Fruit fly (Drosophila melanogaster) whole organism, prepupa: ENCODE results near the gene cana.

Source experiments
- Blimp-1 ChIP-seq: fragments of 200-800 bp; sonication (Bioruptor generic); optimal IDR thresholded peaks from 3 replicates; lab custom pipeline; 2017; ENCODE audit warnings: missing biosample characterization, missing genetic modification characterization, mild to moderate bottlenecking, moderate library complexity, missing genetic modification reagents
- CG10631 ChIP-seq: fragments of 200-800 bp; sonication (Bioruptor generic); optimal IDR thresholded peaks from 2 replicates; lab custom pipeline; 2016; ENCODE audit warnings: missing biosample characterization, missing genetic modification characterization
- CG11294 ChIP-seq: fragments of 200-800 bp; sonication (Bioruptor generic); IDR thresholded peaks from 2 replicates; pipeline ENCODE4 v1.3.6; 2022; ENCODE audit warnings: missing biosample characterization, missing genetic modification characterization
- CG11902 ChIP-seq: fragments of 200-800 bp; sonication (Bioruptor generic); optimal IDR thresholded peaks from 3 replicates; lab custom pipeline; 2016; ENCODE audit warnings: missing biosample characterization, missing genetic modification characterization
- CG15336 ChIP-seq: fragments of 200-800 bp; sonication (Bioruptor generic); IDR thresholded peaks from 2 replicates; pipeline ENCODE4 v1.3.6; 2022; ENCODE audit warnings: missing biosample characterization, missing genetic modification characterization
- CG1621 ChIP-seq: fragments of 200-800 bp; sonication (Bioruptor generic); optimal IDR thresholded peaks from 3 replicates; lab custom pipeline; 2018; ENCODE audit warnings: missing biosample characterization, mild to moderate bottlenecking, missing genetic modification characterization
- CG3032 ChIP-seq: fragments of 200-800 bp; optimal IDR thresholded peaks from 2 replicates; lab custom pipeline; 2019; ENCODE audit warnings: missing biosample characterization, mild to moderate bottlenecking, missing genetic modification characterization, moderate library complexity
- CG31627 ChIP-seq: fragments of 200-800 bp; sonication (Bioruptor generic); optimal IDR thresholded peaks from 3 replicates; lab custom pipeline; 2016; ENCODE audit warnings: missing biosample characterization, missing genetic modification characterization
- CG34406 ChIP-seq: fragments of 200-800 bp; sonication (Bioruptor generic); optimal IDR thresholded peaks from 3 replicates; lab custom pipeline; 2016; ENCODE audit warnings: missing biosample characterization, missing genetic modification characterization
- CG3919 ChIP-seq: fragments of 200-800 bp; sonication (Bioruptor generic); optimal IDR thresholded peaks from 3 replicates; lab custom pipeline; 2016; ENCODE audit warnings: missing biosample characterization, missing genetic modification characterization
- CG4318 ChIP-seq: fragments of 200-800 bp; sonication (Bioruptor generic); optimal IDR thresholded peaks from 3 replicates; lab custom pipeline; 2017; ENCODE audit warnings: missing biosample characterization, mild to moderate bottlenecking, missing genetic modification characterization
- CG6163 ChIP-seq: fragments of 200-800 bp; sonication (Bioruptor generic); IDR thresholded peaks from 3 replicates; pipeline ENCODE4 v1.3.6; 2022; ENCODE audit warnings: missing biosample characterization, missing genetic modification characterization
- CG6276 ChIP-seq: fragments of 200-800 bp; sonication (Bioruptor generic); optimal IDR thresholded peaks from 2 replicates; lab custom pipeline; 2017; ENCODE audit warnings: missing biosample characterization, mild to moderate bottlenecking, missing genetic modification characterization
- CG6792 ChIP-seq: fragments of 200-800 bp; sonication (Bioruptor generic); optimal IDR thresholded peaks from 3 replicates; lab custom pipeline; 2016; ENCODE audit warnings: missing biosample characterization, missing genetic modification characterization
- CG6808 ChIP-seq: fragments of 200-800 bp; sonication (Bioruptor generic); optimal IDR thresholded peaks from 3 replicates; lab custom pipeline; 2017; ENCODE audit warnings: missing biosample characterization, missing genetic modification characterization, mild to moderate bottlenecking, moderate library complexity, missing genetic modification reagents
- CG7368 ChIP-seq: fragments of 200-800 bp; sonication (Bioruptor generic); optimal IDR thresholded peaks from 3 replicates; lab custom pipeline; 2016; ENCODE audit warnings: missing biosample characterization, missing genetic modification characterization
- CG8119 ChIP-seq: fragments of 200-800 bp; sonication (Bioruptor generic); IDR thresholded peaks from 3 replicates; pipeline ENCODE4 v1.3.6; 2022; ENCODE audit warnings: missing biosample characterization, missing genetic modification characterization
- CG8632 ChIP-seq: fragments of 200-800 bp; sonication (Bioruptor generic); optimal IDR thresholded peaks from 3 replicates; lab custom pipeline; 2016; ENCODE audit warnings: missing biosample characterization, missing genetic modification characterization
- Eip75B ChIP-seq: fragments of 200-800 bp; sonication (Bioruptor generic); optimal IDR thresholded peaks from 3 replicates; lab custom pipeline; 2016; ENCODE audit warnings: missing biosample characterization, missing genetic modification characterization
- Eip78C ChIP-seq: fragments of 200-800 bp; sonication (Bioruptor generic); peaks from one replicate; lab custom pipeline; 2016; ENCODE audit warnings: missing biosample characterization, missing genetic modification characterization
- Gug ChIP-seq: fragments of 200-800 bp; sonication (Bioruptor generic); IDR thresholded peaks from 2 replicates; pipeline ENCODE4 v1.3.6; 2022; ENCODE audit warnings: missing biosample characterization, missing genetic modification characterization
- Hr39 ChIP-seq: fragments of 200-800 bp; sonication (Bioruptor generic); optimal IDR thresholded peaks from 2 replicates; lab custom pipeline; 2016; ENCODE audit warnings: missing biosample characterization, missing genetic modification characterization
- Hr4 ChIP-seq: fragments of 200-800 bp; sonication (Bioruptor generic); optimal IDR thresholded peaks from 3 replicates; lab custom pipeline; 2016; ENCODE audit warnings: missing biosample characterization, missing genetic modification characterization
- Lpt ChIP-seq: fragments of 200-800 bp; sonication (Bioruptor generic); optimal IDR thresholded peaks from 3 replicates; lab custom pipeline; 2016; ENCODE audit warnings: missing biosample characterization, missing genetic modification characterization
- Met ChIP-seq: fragments of 200-800 bp; sonication (Bioruptor generic); optimal IDR thresholded peaks from 3 replicates; lab custom pipeline; 2016; ENCODE audit warnings: missing biosample characterization, missing genetic modification characterization
- OdsH ChIP-seq: fragments of 200-800 bp; sonication (Bioruptor generic); optimal IDR thresholded peaks from 3 replicates; lab custom pipeline; 2016; ENCODE audit warnings: missing biosample characterization, missing genetic modification characterization
- Smox ChIP-seq: fragments of 200-800 bp; sonication (Bioruptor generic); optimal IDR thresholded peaks from 3 replicates; lab custom pipeline; 2016; ENCODE audit warnings: missing biosample characterization, missing genetic modification characterization
- Sox14 ChIP-seq: fragments of 200-800 bp; sonication (Bioruptor generic); optimal IDR thresholded peaks from 3 replicates; lab custom pipeline; 2016; ENCODE audit warnings: missing biosample characterization, missing genetic modification characterization
- Sox15 ChIP-seq: fragments of 200-800 bp; sonication (Bioruptor generic); optimal IDR thresholded peaks from 3 replicates; lab custom pipeline; 2016; ENCODE audit warnings: missing biosample characterization, missing genetic modification characterization
- achi ChIP-seq: fragments of 200-800 bp; sonication (Bioruptor generic); optimal IDR thresholded peaks from 3 replicates; lab custom pipeline; 2016; ENCODE audit warnings: missing biosample characterization, missing genetic modification characterization
- dac ChIP-seq: fragments of 200-800 bp; sonication (Bioruptor generic); optimal IDR thresholded peaks from 2 replicates; lab custom pipeline; 2017; ENCODE audit warnings: missing biosample characterization, mild to moderate bottlenecking, missing genetic modification characterization
- dsx ChIP-seq: fragments of 200-800 bp; optimal IDR thresholded peaks from 3 replicates; lab custom pipeline; 2019; ENCODE audit warnings: missing biosample characterization, mild to moderate bottlenecking, missing genetic modification characterization, moderate library complexity; ENCODE audit not compliant: poor library complexity, severe bottlenecking
- esn ChIP-seq: fragments of 200-800 bp; sonication (Bioruptor generic); optimal IDR thresholded peaks from 2 replicates; lab custom pipeline; 2016; ENCODE audit warnings: missing biosample characterization, mild to moderate bottlenecking, missing genetic modification characterization, moderate library complexity
- fd59A ChIP-seq: fragments of 200-800 bp; sonication (Bioruptor generic); optimal IDR thresholded peaks from 2 replicates; lab custom pipeline; 2017; ENCODE audit warnings: missing biosample characterization, mild to moderate bottlenecking, missing genetic modification characterization, missing genetic modification reagents
- fd85E ChIP-seq: fragments of 200-800 bp; sonication (Bioruptor generic); optimal IDR thresholded peaks from 3 replicates; lab custom pipeline; 2016; ENCODE audit warnings: missing biosample characterization, missing genetic modification characterization
- pdm3 ChIP-seq: fragments of 200-800 bp; sonication (Bioruptor generic); optimal IDR thresholded peaks from 3 replicates; lab custom pipeline; 2016; ENCODE audit warnings: missing biosample characterization, missing genetic modification characterization
- salr ChIP-seq, 2 experiments: fragments of 200-800 bp; sonication (Bioruptor generic); optimal IDR thresholded peaks; 3 replicates each; lab custom pipeline; 2016 to 2018; ENCODE audit warnings: missing biosample characterization in 2 of 2, missing genetic modification characterization in 2 of 2, mild to moderate bottlenecking in 1 of 2
- spab ChIP-seq: fragments of 200-800 bp; sonication (Bioruptor generic); optimal IDR thresholded peaks from 2 replicates; lab custom pipeline; 2017; ENCODE audit warnings: missing biosample characterization, mild to moderate bottlenecking, missing genetic modification characterization, missing genetic modification reagents
- svp ChIP-seq: fragments of 200-800 bp; sonication (Bioruptor generic); peaks from one replicate; lab custom pipeline; 2016; ENCODE audit warnings: missing biosample characterization, missing genetic modification characterization
- topi ChIP-seq: fragments of 200-800 bp; sonication (Bioruptor generic); optimal IDR thresholded peaks from 3 replicates; lab custom pipeline; 2016; ENCODE audit warnings: missing biosample characterization, missing genetic modification characterization
- vri ChIP-seq: fragments of 200-800 bp; sonication (Bioruptor generic); optimal IDR thresholded peaks from 3 replicates; lab custom pipeline; 2016; ENCODE audit warnings: missing biosample characterization, mild to moderate bottlenecking, missing genetic modification characterization

The cana gene

DNA sequence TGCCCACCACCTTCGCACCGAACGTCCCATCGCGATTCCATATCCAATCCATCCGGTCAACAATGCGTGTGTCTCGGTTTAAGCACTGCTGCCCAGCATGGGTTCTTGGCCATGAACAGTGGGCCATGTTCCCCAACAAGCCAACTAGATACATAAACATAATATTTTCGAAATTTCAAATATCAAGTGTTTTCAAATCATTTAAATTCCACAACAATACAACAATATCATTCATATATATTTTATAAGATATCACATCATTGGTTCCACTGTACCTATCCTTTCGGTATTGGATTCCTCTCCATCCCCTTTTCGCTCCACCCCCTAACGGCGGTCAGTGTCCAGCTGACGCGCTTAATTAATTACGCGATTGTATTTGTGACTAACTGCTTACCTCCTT is 47.5 kb upstream of the cana start (continued):
- peak; percentile 86 for TF ChIP-seq esn
- TF ChIP-seq fd85E (GFP tag; lab: Kevin White, UChicago) = no peak
- TF ChIP-seq CG6808 = peak; percentile 17
- peak; percentile 80 for TF ChIP-seq topi (GFP tag; lab: Kevin White, UChicago)
- peak; percentile 6 for TF ChIP-seq dsx (GFP tag; lab: Kevin White, UChicago)
- peak; percentile 83 for TF ChIP-seq Smox (GFP tag; lab: Kevin White, UChicago)
- no peak for TF ChIP-seq CG6276
- peak; percentile 85 for TF ChIP-seq Met
- TF ChIP-seq CG34406 (GFP tag; lab: Kevin White, UChicago) = peak; percentile 70
- TF ChIP-seq CG7368 (GFP tag; lab: Kevin White, UChicago) = no peak
- TF ChIP-seq pdm3 (GFP tag; lab: Kevin White, UChicago) = peak; percentile 65
- peak; percentile 33 for TF ChIP-seq fd59A (GFP tag; lab: Kevin White, UChicago)
- no peak for TF ChIP-seq dac (GFP tag; lab: Kevin White, UChicago)
- TF ChIP-seq CG8632 (GFP tag; lab: Kevin White, UChicago) = peak; percentile 56
- TF ChIP-seq Hr4 = no peak
- peak; percentile 54 for TF ChIP-seq Sox15 (GFP tag; lab: Kevin White, UChicago)
- peak; percentile 1 for TF ChIP-seq Lpt
- TF ChIP-seq CG11294 = no peak
- TF ChIP-seq CG15336 (GFP tag; lab: Robert Waterston, UW) = peak; percentile 26; the same call in 1 of the 2 replicates
- peak; percentile 79 for TF ChIP-seq Hr39 (GFP tag; lab: Kevin White, UChicago)
- peak; percentile 68 for TF ChIP-seq Blimp-1 (GFP tag; lab: Kevin White, UChicago)
- TF ChIP-seq svp (GFP tag; lab: Kevin White, UChicago) = peak; percentile 92
- TF ChIP-seq CG1621 (tag; lab: Kevin White, UChicago) = peak; percentile 30
- TF ChIP-seq salr (GFP tag; optimal IDR thresholded peaks at IDR 0.05; lab: Kevin White, UChicago) = peak; percentile 9 to 12
- peak; percentile 84 for TF ChIP-seq CG31627 (GFP tag; lab: Kevin White, UChicago)
- TF ChIP-seq OdsH (GFP tag; lab: Kevin White, UChicago) = peak; percentile 54
- peak; percentile 65 for TF ChIP-seq Sox14 (GFP tag; lab: Kevin White, UChicago)
- peak; percentile 64 for TF ChIP-seq CG10631 (GFP tag; lab: Kevin White, UChicago)
- TF ChIP-seq achi (GFP tag; lab: Kevin White, UChicago) = peak; percentile 65
- peak; percentile 74 for TF ChIP-seq CG6163 (GFP tag; lab: Robert Waterston, UW)
- TF ChIP-seq CG6792 = peak; percentile 73
- peak; percentile 61 for TF ChIP-seq Eip75B (GFP tag; lab: Kevin White, UChicago)
- TF ChIP-seq Gug (GFP tag; lab: Robert Waterston, UW) = no peak
- peak; percentile 43 for TF ChIP-seq CG3032 (tag; lab: Kevin White, UChicago)
- TF ChIP-seq CG11902 (GFP tag; lab: Kevin White, UChicago) = peak; percentile 44
- TF ChIP-seq Eip78C (GFP tag; lab: Kevin White, UChicago) = peak; percentile 88
- TF ChIP-seq CG4318 = no peak
- TF ChIP-seq spab (GFP tag; lab: Kevin White, UChicago) = peak; percentile 37

DNA sequence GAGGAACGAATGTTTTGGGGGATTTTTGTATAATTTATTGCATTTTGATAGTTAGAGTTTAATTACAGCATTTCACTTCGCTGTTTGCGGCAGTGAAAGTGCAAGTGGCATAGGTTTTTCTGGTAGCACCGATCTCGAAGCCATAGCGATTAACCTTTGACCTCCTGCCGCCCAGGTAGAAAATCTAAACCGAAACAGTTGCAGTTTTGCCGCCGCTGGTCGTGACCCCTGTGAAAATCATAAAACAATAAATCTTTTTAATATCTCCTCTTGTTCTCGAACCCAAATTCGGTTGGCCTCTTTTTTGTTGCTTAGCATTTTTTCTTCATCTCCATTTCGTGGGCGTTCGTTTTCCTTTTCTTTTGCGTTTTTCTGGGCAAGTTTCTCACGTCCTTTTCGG is 45.1 kb upstream of the cana start:
- TF ChIP-seq vri (GFP tag; lab: Kevin White, UChicago) (no peak), CG34406 (GFP tag; lab: Kevin White, UChicago) (no peak), fd59A (GFP tag; lab: Kevin White, UChicago) (no peak), CG7368 (GFP tag; lab: Kevin White, UChicago) (no peak), CG6792 (no peak), CG3919 (GFP tag; lab: Kevin White, UChicago) (no peak), CG8119 (GFP tag; lab: Robert Waterston, UW) (no peak), Blimp-1 (GFP tag; lab: Kevin White, UChicago) (no peak), CG11294 (no peak), CG6808 (no peak)
- TF ChIP-seq, all 60 proteins: peak for 0
